Fruit fly (Drosophila melanogaster) whole organism, embryonic: Measurements from ENCODE around the gene Ndfip.

Experiments
- B-H2 ChIP-seq: fragments of 200-800 bp; sonication (Bioruptor generic); optimal IDR thresholded peaks from 2 replicates; lab custom pipeline; 2018; ENCODE audit warnings: missing biosample characterization, mild to moderate bottlenecking, missing genetic modification characterization
- Bgb ChIP-seq: fragments of 200-800 bp; sonication (Bioruptor generic); IDR thresholded peaks from 2 replicates; pipeline ENCODE4 v1.3.6; 2022; ENCODE audit warnings: missing biosample characterization, missing genetic modification characterization; ENCODE audit not compliant: partially characterized antibody
- BtbVII ChIP-seq: fragments of 200-800 bp; sonication (Bioruptor generic); optimal IDR thresholded peaks from 3 replicates; lab custom pipeline; 2017; ENCODE audit warnings: missing biosample characterization, mild to moderate bottlenecking, missing genetic modification characterization
- CG10147 ChIP-seq: fragments of 200-800 bp; sonication (Bioruptor generic); optimal IDR thresholded peaks from 2 replicates; lab custom pipeline; 2019; ENCODE audit warnings: missing biosample characterization, mild to moderate bottlenecking, missing genetic modification characterization, moderate library complexity
- CG10543 ChIP-seq: fragments of 200-800 bp; sonication (Bioruptor generic); optimal IDR thresholded peaks from 3 replicates; lab custom pipeline; 2017; ENCODE audit warnings: missing biosample characterization, mild to moderate bottlenecking, missing genetic modification characterization, moderate library complexity
- CG13775 ChIP-seq: fragments of 200-800 bp; sonication (Bioruptor generic); optimal IDR thresholded peaks from 3 replicates; lab custom pipeline; 2017; ENCODE audit warnings: missing biosample characterization, mild to moderate bottlenecking, missing genetic modification characterization
- CG14050 ChIP-seq: fragments of 200-800 bp; sonication (Bioruptor generic); IDR thresholded peaks from 3 replicates; pipeline ENCODE4 v1.3.6; 2022; ENCODE audit warnings: missing biosample characterization, missing genetic modification characterization
- CG1603 ChIP-seq: fragments of 200-800 bp; sonication (Bioruptor generic); optimal IDR thresholded peaks from 2 replicates; lab custom pipeline; 2019; ENCODE audit warnings: missing biosample characterization, mild to moderate bottlenecking, missing genetic modification characterization, moderate library complexity
- CG17186 ChIP-seq: fragments of 200-800 bp; sonication (Bioruptor generic); optimal IDR thresholded peaks from 3 replicates; lab custom pipeline; 2017; ENCODE audit warnings: missing biosample characterization, missing genetic modification reagents, missing genetic modification characterization
- CG2120 ChIP-seq: fragments of 200-800 bp; sonication (Bioruptor generic); optimal IDR thresholded peaks from 3 replicates; lab custom pipeline; 2016; ENCODE audit warnings: missing biosample characterization, missing genetic modification characterization
- CG30403 ChIP-seq: fragments of 200-800 bp; sonication (Bioruptor generic); optimal IDR thresholded peaks from 3 replicates; lab custom pipeline; 2016; ENCODE audit warnings: missing biosample characterization, missing genetic modification characterization
- CG30431 ChIP-seq: fragments of 200-800 bp; sonication (Bioruptor generic); optimal IDR thresholded peaks from 2 replicates; lab custom pipeline; 2017; ENCODE audit warnings: missing biosample characterization, missing genetic modification characterization
- CG31224 ChIP-seq: fragments of 200-800 bp; sonication (Bioruptor generic); IDR thresholded peaks from 2 replicates; pipeline ENCODE4 v1.3.6; 2022; ENCODE audit warnings: missing biosample characterization, missing genetic modification characterization
- CG3995 ChIP-seq: fragments of 200-800 bp; sonication (Bioruptor generic); optimal IDR thresholded peaks from 3 replicates; lab custom pipeline; 2016; ENCODE audit warnings: missing biosample characterization, missing genetic modification characterization
- CG4404 ChIP-seq: fragments of 200-800 bp; sonication (Bioruptor generic); IDR thresholded peaks from 2 replicates; pipeline ENCODE4 v1.3.6; 2022; ENCODE audit warnings: missing biosample characterization, missing genetic modification characterization
- CG4854 ChIP-seq: fragments of 200-800 bp; sonication (Bioruptor generic); optimal IDR thresholded peaks from 2 replicates; lab custom pipeline; 2016; ENCODE audit warnings: missing biosample characterization, missing genetic modification characterization, inconsistent platforms
- CG6765 ChIP-seq: fragments of 200-800 bp; sonication (Bioruptor generic); optimal IDR thresholded peaks from 3 replicates; lab custom pipeline; 2017; ENCODE audit warnings: missing biosample characterization, mild to moderate bottlenecking, missing genetic modification characterization
- CG8765 ChIP-seq: fragments of 200-800 bp; sonication (Bioruptor generic); IDR thresholded peaks from 2 replicates; pipeline ENCODE4 v1.3.6; 2022; ENCODE audit warnings: missing biosample characterization, missing genetic modification characterization
- CG9932 ChIP-seq: fragments of 200-800 bp; sonication (Bioruptor generic); IDR thresholded peaks from 2 replicates; pipeline ENCODE4 v1.3.6; 2022; ENCODE audit warnings: missing biosample characterization, missing genetic modification characterization
- GATAe ChIP-seq: fragments of 200-800 bp; sonication (Bioruptor generic); conservative IDR thresholded peaks from 2 replicates; pipeline ENCODE4 v1.3.6; 2022; ENCODE audit warnings: missing biosample characterization, missing genetic modification characterization
- H15 ChIP-seq: fragments of 200-800 bp; sonication (Bioruptor generic); IDR thresholded peaks from 3 replicates; pipeline ENCODE4 v1.3.6; 2022; ENCODE audit warnings: missing biosample characterization, missing genetic modification characterization
- HLH54F ChIP-seq: fragments of 200-800 bp; sonication (Bioruptor generic); optimal IDR thresholded peaks from 3 replicates; lab custom pipeline; 2016; ENCODE audit warnings: missing biosample characterization, missing genetic modification characterization
- Hand ChIP-seq: fragments of 200-800 bp; sonication (Bioruptor generic); optimal IDR thresholded peaks from 2 replicates; lab custom pipeline; 2017; ENCODE audit warnings: mild to moderate bottlenecking, missing biosample characterization, missing genetic modification reagents, missing genetic modification characterization
- Hey ChIP-seq: fragments of 200-800 bp; sonication (Bioruptor generic); optimal IDR thresholded peaks from 3 replicates; lab custom pipeline; 2018; ENCODE audit warnings: missing biosample characterization, mild to moderate bottlenecking, missing genetic modification characterization
- Hmr ChIP-seq: fragments of 200-800 bp; sonication (Bioruptor generic); optimal IDR thresholded peaks from 3 replicates; lab custom pipeline; 2017; ENCODE audit warnings: mild to moderate bottlenecking, missing biosample characterization, missing genetic modification reagents, missing genetic modification characterization
- Jarid2 ChIP-seq: fragments of 200-800 bp; sonication (Bioruptor generic); optimal IDR thresholded peaks from 3 replicates; lab custom pipeline; 2017; ENCODE audit warnings: mild to moderate bottlenecking, missing biosample characterization, missing genetic modification reagents, missing genetic modification characterization
- Meics ChIP-seq: fragments of 200-800 bp; sonication (Bioruptor generic); optimal IDR thresholded peaks from 2 replicates; lab custom pipeline; 2017; ENCODE audit warnings: missing biosample characterization, mild to moderate bottlenecking, missing genetic modification characterization
- Myb ChIP-seq: fragments of 200-800 bp; sonication (Bioruptor generic); optimal IDR thresholded peaks from 2 replicates; lab custom pipeline; 2016; ENCODE audit warnings: missing biosample characterization, missing genetic modification characterization
- NK7.1 ChIP-seq: fragments of 200-800 bp; sonication (Bioruptor generic); optimal IDR thresholded peaks from 3 replicates; lab custom pipeline; 2016; ENCODE audit warnings: missing biosample characterization, missing genetic modification characterization
- Nf-YC ChIP-seq: fragments of 200-800 bp; optimal IDR thresholded peaks from 3 replicates; lab custom pipeline; 2019; ENCODE audit warnings: missing biosample characterization, mild to moderate bottlenecking, missing genetic modification characterization, moderate library complexity
- PHDP ChIP-seq: fragments of 200-800 bp; sonication (Bioruptor generic); optimal IDR thresholded peaks from 3 replicates; lab custom pipeline; 2018; ENCODE audit warnings: missing biosample characterization, mild to moderate bottlenecking, missing genetic modification characterization, moderate library complexity
- YL-1 ChIP-seq: fragments of 200-800 bp; sonication (Bioruptor generic); optimal IDR thresholded peaks from 3 replicates; lab custom pipeline; 2017; ENCODE audit warnings: missing biosample characterization, mild to moderate bottlenecking, missing genetic modification characterization
- ab ChIP-seq: fragments of 200-800 bp; sonication (Bioruptor generic); optimal IDR thresholded peaks from 2 replicates; lab custom pipeline; 2016; ENCODE audit warnings: missing biosample characterization, missing genetic modification characterization
- chinmo ChIP-seq: fragments of 200-800 bp; sonication (Bioruptor generic); IDR thresholded peaks from 4 replicates; pipeline ENCODE4 v1.3.6; 2022; ENCODE audit warnings: missing biosample characterization, missing genetic modification characterization; ENCODE audit not compliant: partially characterized antibody
- crol ChIP-seq: fragments of 200-800 bp; sonication (Bioruptor generic); IDR thresholded peaks from 2 replicates; pipeline ENCODE4 v1.3.6; 2022; ENCODE audit warnings: missing biosample characterization, missing genetic modification characterization
- cwo ChIP-seq: fragments of 200-800 bp; sonication (Bioruptor generic); optimal IDR thresholded peaks from 3 replicates; lab custom pipeline; 2017; ENCODE audit warnings: missing biosample characterization, missing genetic modification characterization, mild to moderate bottlenecking, moderate library complexity, missing genetic modification reagents
- exex ChIP-seq: fragments of 200-800 bp; sonication (Bioruptor generic); optimal IDR thresholded peaks from 4 replicates; lab custom pipeline; 2018; ENCODE audit warnings: missing biosample characterization, mild to moderate bottlenecking, missing genetic modification characterization, moderate library complexity
- ftz-f1 ChIP-seq: fragments of 200-800 bp; sonication (Bioruptor generic); optimal IDR thresholded peaks from 2 replicates; lab custom pipeline; 2016; ENCODE audit warnings: missing biosample characterization, missing genetic modification characterization
- insv ChIP-seq, 2 experiments: fragments of 200-800 bp; sonication (Bioruptor generic); optimal IDR thresholded peaks; 3 replicates each; lab custom pipeline; 2016 to 2018; ENCODE audit warnings: missing biosample characterization in 2 of 2, missing genetic modification characterization in 2 of 2
- mirr ChIP-seq: fragments of 200-800 bp; sonication (Bioruptor generic); optimal IDR thresholded peaks from 3 replicates; lab custom pipeline; 2018; ENCODE audit warnings: missing biosample characterization, mild to moderate bottlenecking, missing genetic modification characterization
- nerfin-1 ChIP-seq: fragments of 200-800 bp; sonication (Bioruptor generic); optimal IDR thresholded peaks from 3 replicates; lab custom pipeline; 2019; ENCODE audit warnings: missing biosample characterization, mild to moderate bottlenecking, missing genetic modification characterization, moderate library complexity
- nerfin-2 ChIP-seq: fragments of 200-800 bp; sonication (Bioruptor generic); IDR thresholded peaks from 2 replicates; pipeline ENCODE4 v1.3.6; 2022; ENCODE audit warnings: missing biosample characterization, missing genetic modification characterization; ENCODE audit not compliant: partially characterized antibody
- nom ChIP-seq: fragments of 200-800 bp; sonication (Bioruptor generic); optimal IDR thresholded peaks from 2 replicates; lab custom pipeline; 2017; ENCODE audit warnings: missing biosample characterization, missing genetic modification characterization, mild to moderate bottlenecking, moderate library complexity, missing genetic modification reagents
- sd ChIP-seq: fragments of 200-800 bp; sonication (Bioruptor generic); optimal IDR thresholded peaks from 3 replicates; lab custom pipeline; 2018; ENCODE audit warnings: missing biosample characterization, mild to moderate bottlenecking, missing genetic modification characterization, moderate library complexity
- sens ChIP-seq: fragments of 200-800 bp; sonication (Bioruptor generic); peaks from one replicate; lab custom pipeline; 2016; ENCODE audit warnings: missing biosample characterization, missing genetic modification characterization
- vnd ChIP-seq: fragments of 200-800 bp; sonication (Bioruptor generic); IDR thresholded peaks from 3 replicates; pipeline ENCODE4 v1.3.6; 2022; ENCODE audit warnings: missing biosample characterization, missing genetic modification characterization; ENCODE audit not compliant: partially characterized antibody
- wek ChIP-seq: fragments of 200-800 bp; sonication (Bioruptor generic); optimal IDR thresholded peaks from 3 replicates; lab custom pipeline; 2018; ENCODE audit warnings: missing biosample characterization, mild to moderate bottlenecking, missing genetic modification characterization, moderate library complexity

The Ndfip gene

dm6 chr3L:17667642-17668362, 13.7 kb upstream of the Ndfip start (continued):
- TF ChIP-seq Myb, result no peak
- TF ChIP-seq wek (GFP tag; lab: Kevin White, UChicago), result no peak
- no peak for TF ChIP-seq nerfin-2 (GFP tag; lab: Robert Waterston, UW)
- TF ChIP-seq Hmr, result no peak
- peak; percentile 43 for TF ChIP-seq cwo (GFP tag; lab: Kevin White, UChicago)
- no peak for TF ChIP-seq H15 (GFP tag; lab: Robert Waterston, UW)
- no peak for TF ChIP-seq CG4404 (GFP tag; lab: Robert Waterston, UW)
- no peak for TF ChIP-seq nom (GFP tag; lab: Kevin White, UChicago)

- peak; percentile 21 for TF ChIP-seq CG2120
- no peak for TF ChIP-seq HLH54F (GFP tag; lab: Kevin White, UChicago)
- TF ChIP-seq exex, result peak; percentile 64
- TF ChIP-seq Bgb (GFP tag; lab: Robert Waterston, UW), result peak; percentile 31; the same call in 1 of the 2 replicates
- peak; percentile 93 for TF ChIP-seq crol (GFP tag; lab: Robert Waterston, UW)
- TF ChIP-seq CG30403 (GFP tag; lab: Kevin White, UChicago), result no peak
- peak; percentile 82 for TF ChIP-seq CG10543
- TF ChIP-seq CG9932 (GFP tag; lab: Robert Waterston, UW), result no peak
- no peak for TF ChIP-seq YL-1 (GFP tag; lab: Kevin White, UChicago)
- TF ChIP-seq sens, result no peak
- TF ChIP-seq NK7.1 (GFP tag; lab: Kevin White, UChicago), result no peak
- no peak for TF ChIP-seq Hand (GFP tag; lab: Kevin White, UChicago)
- no peak for TF ChIP-seq BtbVII (GFP tag; lab: Kevin White, UChicago)
- no peak for TF ChIP-seq CG4854
- TF ChIP-seq CG31224 (GFP tag; lab: Robert Waterston, UW), result no peak
- TF ChIP-seq ab (GFP tag; lab: Kevin White, UChicago), result no peak
- no peak for TF ChIP-seq Jarid2 (GFP tag; lab: Kevin White, UChicago)
- TF ChIP-seq vnd, result no peak
- peak; percentile 67 for TF ChIP-seq ftz-f1 (GFP tag; lab: Kevin White, UChicago)
- no peak for TF ChIP-seq CG17186 (GFP tag; lab: Kevin White, UChicago)
- TF ChIP-seq CG10147 (GFP tag; lab: Kevin White, UChicago), result no peak
- TF ChIP-seq Hmr, result no peak
- TF ChIP-seq CG3995 (GFP tag; lab: Kevin White, UChicago), result no peak
- peak; percentile 17 for TF ChIP-seq B-H2
- TF ChIP-seq CG14050, result no peak
- TF ChIP-seq CG30431 (GFP tag; lab: Kevin White, UChicago), result no peak
- no peak for TF ChIP-seq nerfin-1 (tag; lab: Kevin White, UChicago)
- TF ChIP-seq CG1603 (tag; lab: Kevin White, UChicago), result no peak
- no peak for TF ChIP-seq CG8765 (GFP tag; lab: Robert Waterston, UW)
- TF ChIP-seq CG6765 (GFP tag; lab: Kevin White, UChicago), result peak; percentile 39
- no peak for TF ChIP-seq insv (GFP tag; optimal IDR thresholded peaks at IDR 0.05; lab: Kevin White, UChicago)
- TF ChIP-seq mirr (GFP tag; lab: Kevin White, UChicago), result peak; percentile 83
- TF ChIP-seq PHDP (tag; lab: Kevin White, UChicago), result no peak
- TF ChIP-seq chinmo (GFP tag; lab: Robert Waterston, UW), result 0 out of 4 replicates have a peak, but pooled peaks have one; percentile 32
- peak; percentile 55 for TF ChIP-seq Hey (tag; lab: Kevin White, UChicago)
- TF ChIP-seq Meics (GFP tag; lab: Kevin White, UChicago), result peak; percentile 8
- TF ChIP-seq Nf-YC (tag; lab: Kevin White, UChicago), result peak; percentile 6
- TF ChIP-seq CG13775, result no peak
- TF ChIP-seq GATAe (GFP tag; lab: Robert Waterston, UW), result peak; percentile 76
- TF ChIP-seq sd, result peak; percentile 74
Observed at dm6 chr3L:17665084-17665576, 11.1 kb upstream of the Ndfip start.
